Worm (Caenorhabditis elegans) whole organism, early embryonic: ENCODE results near the gene str-48.

Source experiments
- B0310.2 ChIP-seq: sonication (generic microtip); optimal IDR thresholded peaks from 2 replicates; lab custom pipeline; 2016; ENCODE audit warnings: mild to moderate bottlenecking, missing genetic modification characterization, missing compliant biosample characterization
- F13C5.2 ChIP-seq: sonication (generic microtip); optimal IDR thresholded peaks from 2 replicates; lab custom pipeline; 2017; ENCODE audit warnings: mild to moderate bottlenecking, missing genetic modification characterization, inconsistent platforms, missing compliant biosample characterization
- aly-1 ChIP-seq: sonication (generic microtip); optimal IDR thresholded peaks from 2 replicates; lab custom pipeline; 2016; ENCODE audit warnings: missing genetic modification characterization, missing compliant biosample characterization
- ama-1 ChIP-seq: fragments of 150-350 bp; optimal IDR thresholded peaks from 2 replicates; lab custom pipeline; 2014
- ceh-13 ChIP-seq: fragments of 200-800 bp; sonication (Bioruptor generic); optimal IDR thresholded peaks from 2 replicates; lab custom pipeline; 2018; ENCODE audit warnings: mild to moderate bottlenecking, missing genetic modification characterization, missing compliant biosample characterization
- flt-1 ChIP-seq: fragments of 200-800 bp; sonication (Bioruptor generic); IDR thresholded peaks from 2 replicates; pipeline ENCODE4 v1.3.6; 2022; ENCODE audit warnings: missing genetic modification characterization, missing compliant biosample characterization
- hmbx-1 ChIP-seq: sonication (generic microtip); optimal IDR thresholded peaks from 2 replicates; lab custom pipeline; 2016; ENCODE audit warnings: mild to moderate bottlenecking, missing genetic modification characterization, missing compliant biosample characterization
- hmg-4 ChIP-seq: fragments of 200-800 bp; sonication (Bioruptor generic); optimal IDR thresholded peaks from 2 replicates; lab custom pipeline; 2018; ENCODE audit warnings: mild to moderate bottlenecking, missing genetic modification characterization, missing compliant biosample characterization
- hnd-1 ChIP-seq: sonication (generic microtip); optimal IDR thresholded peaks from 2 replicates; lab custom pipeline; 2016; ENCODE audit warnings: missing genetic modification characterization, missing compliant biosample characterization
- pes-1 ChIP-seq: fragments of 200-800 bp; sonication (Bioruptor generic); IDR thresholded peaks from 2 replicates; pipeline ENCODE4 v1.3.6; 2022; ENCODE audit warnings: missing genetic modification reagents, missing genetic modification characterization, missing compliant biosample characterization
- scrt-1 ChIP-seq: fragments of 200-800 bp; sonication (Bioruptor generic); IDR thresholded peaks from 2 replicates; pipeline ENCODE4 v1.3.6; 2022; ENCODE audit warnings: missing genetic modification characterization, missing compliant biosample characterization
- sea-1 ChIP-seq: fragments of 200-800 bp; sonication (Bioruptor generic); conservative IDR thresholded peaks from 2 replicates; pipeline ENCODE4 v1.3.6; 2022; ENCODE audit warnings: missing genetic modification characterization, missing compliant biosample characterization
- tbx-11 ChIP-seq: fragments of 200-800 bp; sonication (Bioruptor generic); IDR thresholded peaks from 2 replicates; pipeline ENCODE4 v1.3.6; 2022; ENCODE audit warnings: missing genetic modification characterization, missing compliant biosample characterization
- tbx-37 ChIP-seq: fragments of 200-800 bp; sonication (Bioruptor generic); conservative IDR thresholded peaks from 2 replicates; pipeline ENCODE4 v1.3.6; 2022; ENCODE audit warnings: missing genetic modification reagents, missing genetic modification characterization, missing compliant biosample characterization

DNA sequence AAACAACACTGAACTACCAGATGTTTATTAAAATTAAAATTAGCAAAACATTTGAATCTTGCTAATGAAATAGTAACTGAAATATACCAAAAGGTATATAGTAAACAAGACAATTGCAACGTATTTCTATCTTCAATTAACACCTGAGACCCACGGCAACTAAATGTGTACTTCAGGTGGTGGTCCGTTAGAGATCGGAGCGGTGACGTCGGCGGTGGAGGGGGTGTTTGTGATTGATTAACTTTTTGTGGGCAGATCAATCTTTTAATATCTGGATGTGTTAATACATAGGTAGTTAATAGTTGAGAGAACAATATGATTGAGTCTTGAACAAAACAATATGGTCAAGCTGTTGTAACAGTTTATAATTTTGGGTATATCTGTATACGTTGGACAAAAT is 25.7 kb upstream of the str-48 start:
- TF ChIP-seq ama-1 (lab: Kevin White, UChicago) (no peak), B0310.2 (no peak), sea-1 (GFP tag; lab: Robert Waterston, UW) (no peak), aly-1 (no peak), pes-1 (GFP tag; lab: Robert Waterston, UW) (no peak), hmbx-1 (tag; lab: Kevin White, UChicago) (no peak), scrt-1 (GFP tag; lab: Robert Waterston, UW) (no peak), tbx-37 (GFP tag; lab: Robert Waterston, UW) (no peak), tbx-11 (GFP tag; lab: Robert Waterston, UW) (no peak), ceh-13 (GFP tag; lab: Kevin White, UChicago) (no peak), flt-1 (GFP tag; lab: Robert Waterston, UW) (no peak), hnd-1 (tag; lab: Kevin White, UChicago) (no peak), F13C5.2 (no peak), hmg-4 (GFP tag; lab: Kevin White, UChicago) (no peak)
